Fruit fly (Drosophila melanogaster): ENCODE results near the gene Mob2.
"Not testable (repeated sequence)": the region's sequence is repeated elsewhere in the genome, so short reads cannot be mapped to it uniquely, and the experiment has no call there.

Mob2 gene

dm6 chr3L:11578211-11578673 lies 16.2 kb upstream of the Mob2 start, which contains the start of gene CG33270:
TSS of gene CG33270 (minus strand) at chr3L:11578623.
- TF ChIP-seq salr (GFP tag; optimal IDR thresholded peaks at IDR 0.05) = no peak
- no peak for TF ChIP-seq cyc (GFP tag; optimal IDR thresholded peaks at IDR 0.05)
- no peak for TF ChIP-seq CG3032 (tag; optimal IDR thresholded peaks at IDR 0.05)
- no peak for TF ChIP-seq CG34406 (GFP tag; optimal IDR thresholded peaks at IDR 0.05)
- no peak for TF ChIP-seq esn (GFP tag; optimal IDR thresholded peaks at IDR 0.05)
- no peak for TF ChIP-seq fd85E (GFP tag; optimal IDR thresholded peaks at IDR 0.05)
- no peak for TF ChIP-seq Sox14 (GFP tag; optimal IDR thresholded peaks at IDR 0.05)
- no peak for TF ChIP-seq lz (GFP tag; optimal IDR thresholded peaks at IDR 0.05)
- TF ChIP-seq CG8319 (GFP tag; optimal IDR thresholded peaks at IDR 0.05) = no peak
- no peak for TF ChIP-seq vri (GFP tag; optimal IDR thresholded peaks at IDR 0.05)
- no peak for TF ChIP-seq OdsH (GFP tag; optimal IDR thresholded peaks at IDR 0.05)
- no peak for TF ChIP-seq Eip93F (GFP tag; optimal IDR thresholded peaks at IDR 0.05)

dm6 chr3L:11577395-11577794 lies 15.4 kb upstream of the Mob2 start, which contains the start of gene CG33271:
TSS of gene CG33271 (minus strand) at chr3L:11577495.
- TF ChIP-seq eg (GFP tag; IDR thresholded peaks at IDR 0.05) = no peak
- peak; percentile 32 for TF ChIP-seq fkh (GFP tag; optimal IDR thresholded peaks at IDR 0.05)
- no peak for TF ChIP-seq vri (GFP tag; optimal IDR thresholded peaks at IDR 0.05)
- TF ChIP-seq Met (GFP tag; optimal IDR thresholded peaks at IDR 0.05) = no peak
- no peak for TF ChIP-seq CG1621 (tag; optimal IDR thresholded peaks at IDR 0.05)
- TF ChIP-seq dsx (GFP tag; optimal IDR thresholded peaks at IDR 0.05; ENCODE audit: poor library complexity, severe bottlenecking) = no peak

DNA sequence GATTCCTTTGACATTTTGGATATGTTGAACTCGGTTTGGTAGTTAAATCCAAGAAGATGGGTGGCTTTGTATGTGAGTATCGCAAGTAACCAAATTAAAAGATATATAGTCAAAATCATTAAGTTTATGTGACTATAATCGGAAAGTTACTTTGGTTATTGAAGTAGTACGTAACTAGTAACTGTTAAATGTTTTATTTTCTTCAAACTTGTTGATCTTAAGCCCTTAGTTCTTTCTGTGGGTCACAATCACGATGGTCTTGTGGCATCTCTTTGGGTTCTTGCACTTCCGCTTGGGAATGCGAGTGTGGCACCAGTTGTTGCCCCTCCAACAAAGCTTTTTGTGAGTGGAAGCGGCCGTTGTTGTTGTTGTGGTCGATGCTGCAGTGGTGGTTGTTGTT lies 14.9 kb upstream of the Mob2 start, which contains the start of gene CG33489:
Gene CG33489 (minus strand): TSS at position 101 of the 400 bp plus-strand sequence.
- TF ChIP-seq CG7368, Hr38, esn (GFP tag; optimal IDR thresholded peaks at IDR 0.05): not testable (repeated sequence)

dm6 chr3L:11574563-11574962 lies 12.5 kb upstream of the Mob2 start, which contains the start of gene CG33490:
TSS of gene CG33490 (minus strand) at chr3L:11574663.
- TF ChIP-seq spab (GFP tag; optimal IDR thresholded peaks at IDR 0.05) = no peak
- TF ChIP-seq esn (GFP tag; optimal IDR thresholded peaks at IDR 0.05) = no peak

DNA sequence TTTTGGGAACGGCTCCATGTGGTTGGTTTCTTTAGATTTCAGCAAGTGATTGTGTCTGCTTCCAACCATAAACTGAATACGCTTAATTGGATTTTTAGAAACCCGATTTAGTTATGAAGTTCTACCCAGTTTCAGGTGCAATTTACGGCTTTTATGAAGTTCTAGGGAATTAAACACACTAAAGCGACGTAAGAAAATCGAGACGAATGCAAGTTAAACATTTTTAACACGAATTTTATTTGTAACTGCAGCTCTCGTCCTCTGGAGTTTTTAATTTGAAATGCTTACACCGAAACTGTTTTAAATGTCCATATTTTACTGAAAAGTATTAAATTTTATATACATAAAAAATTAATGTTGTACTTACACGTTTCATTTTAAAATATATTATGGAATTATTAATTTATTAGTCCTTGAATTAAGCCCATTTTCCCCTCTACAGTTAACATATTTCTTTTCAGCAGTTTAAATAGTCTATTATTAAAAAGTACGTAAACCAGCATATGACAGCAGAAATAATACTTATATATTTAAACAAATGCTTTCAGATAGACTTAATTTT lies 2.0 kb upstream of the Mob2 start, which contains the start of the genes CG46412 and CG33267:
Gene CG46412 (minus strand): TSS at position 101 of the 562 bp plus-strand sequence.
Gene CG33267 (plus strand): TSS at position 512 of the 562 bp plus-strand sequence.
- no peak for TF ChIP-seq spab (GFP tag; optimal IDR thresholded peaks at IDR 0.05)
- no peak for TF ChIP-seq Sox15 (GFP tag; optimal IDR thresholded peaks at IDR 0.05)
- TF ChIP-seq Blimp-1 (GFP tag; optimal IDR thresholded peaks at IDR 0.05) = no peak
- no peak for TF ChIP-seq CG9139 (GFP tag; optimal IDR thresholded peaks at IDR 0.05)
- TF ChIP-seq CG11294 (GFP tag; IDR thresholded peaks at IDR 0.05) = no peak
- no peak for TF ChIP-seq dac (GFP tag; optimal IDR thresholded peaks at IDR 0.05)
- TF ChIP-seq achi (GFP tag; optimal IDR thresholded peaks at IDR 0.05) = no peak
- TF ChIP-seq CG10669 (GFP tag; optimal IDR thresholded peaks at IDR 0.05) = no peak
- TF ChIP-seq CG10631 (GFP tag; optimal IDR thresholded peaks at IDR 0.05) = no peak
- TF ChIP-seq CG8319 (GFP tag; optimal IDR thresholded peaks at IDR 0.05) = no peak
- TF ChIP-seq CG3032 (tag; optimal IDR thresholded peaks at IDR 0.05) = no peak
- TF ChIP-seq salr (GFP tag; optimal IDR thresholded peaks at IDR 0.05) = no peak

DNA sequence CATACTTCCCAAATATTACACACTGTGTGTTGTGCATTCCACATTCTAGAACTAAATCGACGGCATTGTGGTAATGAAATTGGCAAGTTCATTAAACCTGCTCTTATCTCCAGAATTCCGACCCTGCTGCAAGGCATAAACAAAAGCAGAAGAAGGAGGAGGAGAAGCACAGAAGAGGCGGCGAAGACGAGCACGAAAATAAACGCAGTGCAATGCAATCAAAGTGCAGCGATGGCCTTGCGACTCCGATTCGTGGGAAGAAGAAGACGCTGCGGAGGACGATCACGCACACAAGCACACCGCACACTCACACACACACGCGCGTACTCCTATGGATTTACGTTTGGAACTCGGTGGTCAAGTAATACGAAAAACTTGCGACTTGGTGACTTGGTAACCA lies 1.1 kb downstream of the Mob2 start:
- no peak for TF ChIP-seq CG6808 (GFP tag; optimal IDR thresholded peaks at IDR 0.05)
- peak; percentile 33 for TF ChIP-seq Hr39 (GFP tag; optimal IDR thresholded peaks at IDR 0.05)
- TF ChIP-seq CG6163 (GFP tag; IDR thresholded peaks at IDR 0.05) = peak; percentile 34; the same call in 2 of the 3 replicates
- TF ChIP-seq CG32006 (GFP tag; optimal IDR thresholded peaks at IDR 0.05) = no peak
- TF ChIP-seq achi (GFP tag; optimal IDR thresholded peaks at IDR 0.05) = no peak
- no peak for TF ChIP-seq Smox (GFP tag; optimal IDR thresholded peaks at IDR 0.05)
- TF ChIP-seq Eip93F (GFP tag; optimal IDR thresholded peaks at IDR 0.05) = no peak
- no peak for TF ChIP-seq CG8119 (GFP tag; IDR thresholded peaks at IDR 0.05)
- TF ChIP-seq Sox14 (GFP tag; optimal IDR thresholded peaks at IDR 0.05) = no peak
- no peak for TF ChIP-seq pdm3 (GFP tag; optimal IDR thresholded peaks at IDR 0.05)
- TF ChIP-seq CG16779 (tag; optimal IDR thresholded peaks at IDR 0.05) = no peak
- TF ChIP-seq svp (GFP tag) = peak; percentile 98
- peak; percentile 15 to 30 for TF ChIP-seq ss (GFP tag; optimal IDR thresholded peaks at IDR 0.05)

Data from whole organism, prepupa.